Fruit fly (Drosophila melanogaster) whole organism, embryonic: ENCODE measurements around the gene Ifrd1.

Source experiments
- CG10543 ChIP-seq: fragments of 200-800 bp; sonication (Bioruptor generic); optimal IDR thresholded peaks from 3 replicates; lab custom pipeline; 2017; ENCODE audit warnings: missing biosample characterization, mild to moderate bottlenecking, missing genetic modification characterization, moderate library complexity
- CG11504 ChIP-seq: fragments of 200-800 bp; sonication (Bioruptor generic); optimal IDR thresholded peaks from 3 replicates; lab custom pipeline; 2019; ENCODE audit warnings: missing biosample characterization, mild to moderate bottlenecking, missing genetic modification characterization, moderate library complexity
- CG12391 ChIP-seq: fragments of 200-800 bp; sonication (Bioruptor generic); optimal IDR thresholded peaks from 3 replicates; lab custom pipeline; 2018; ENCODE audit warnings: missing biosample characterization, mild to moderate bottlenecking, missing genetic modification characterization, moderate library complexity
- CG12769 ChIP-seq: fragments of 200-800 bp; sonication (Bioruptor generic); optimal IDR thresholded peaks from 2 replicates; lab custom pipeline; 2019; ENCODE audit warnings: missing biosample characterization, mild to moderate bottlenecking, missing genetic modification characterization, moderate library complexity
- CG14014 ChIP-seq: fragments of 200-800 bp; sonication (Bioruptor generic); IDR thresholded peaks from 2 replicates; pipeline ENCODE4 v1.3.6; 2022; ENCODE audit warnings: missing biosample characterization, missing genetic modification characterization
- CG15011 ChIP-seq: fragments of 200-800 bp; sonication (Bioruptor generic); optimal IDR thresholded peaks from 3 replicates; lab custom pipeline; 2018; ENCODE audit warnings: missing biosample characterization, mild to moderate bottlenecking, missing genetic modification characterization
- CG16863 ChIP-seq: fragments of 200-800 bp; sonication (Bioruptor generic); optimal IDR thresholded peaks from 3 replicates; lab custom pipeline; 2016; ENCODE audit warnings: missing biosample characterization, missing genetic modification characterization
- CG17186 ChIP-seq: fragments of 200-800 bp; sonication (Bioruptor generic); optimal IDR thresholded peaks from 3 replicates; lab custom pipeline; 2017; ENCODE audit warnings: missing biosample characterization, missing genetic modification reagents, missing genetic modification characterization
- CG17361 ChIP-seq: fragments of 200-800 bp; sonication (Bioruptor generic); IDR thresholded peaks from 3 replicates; pipeline ENCODE4 v1.3.6; 2022; ENCODE audit warnings: missing biosample characterization, missing genetic modification characterization
- CG2875 ChIP-seq: fragments of 200-800 bp; sonication (Bioruptor generic); optimal IDR thresholded peaks from 2 replicates; lab custom pipeline; 2017; ENCODE audit warnings: missing biosample characterization, mild to moderate bottlenecking, missing genetic modification characterization, missing genetic modification reagents
- CG31224 ChIP-seq: fragments of 200-800 bp; sonication (Bioruptor generic); IDR thresholded peaks from 2 replicates; pipeline ENCODE4 v1.3.6; 2022; ENCODE audit warnings: missing biosample characterization, missing genetic modification characterization
- CG3995 ChIP-seq: fragments of 200-800 bp; sonication (Bioruptor generic); optimal IDR thresholded peaks from 3 replicates; lab custom pipeline; 2016; ENCODE audit warnings: missing biosample characterization, missing genetic modification characterization
- CG4820 ChIP-seq: fragments of 200-800 bp; sonication (Bioruptor generic); optimal IDR thresholded peaks from 3 replicates; lab custom pipeline; 2016; ENCODE audit warnings: missing biosample characterization, missing genetic modification characterization
- CG7271 ChIP-seq: fragments of 200-800 bp; sonication (Bioruptor generic); optimal IDR thresholded peaks from 2 replicates; lab custom pipeline; 2018; ENCODE audit warnings: missing biosample characterization, mild to moderate bottlenecking, missing genetic modification characterization, moderate library complexity
- CG7963 ChIP-seq: fragments of 200-800 bp; sonication (Bioruptor generic); IDR thresholded peaks from 3 replicates; pipeline ENCODE4 v1.3.6; 2022; ENCODE audit warnings: missing biosample characterization, missing genetic modification characterization; ENCODE audit not compliant: partially characterized antibody
- CG7987 ChIP-seq: fragments of 200-800 bp; sonication (Bioruptor generic); optimal IDR thresholded peaks from 2 replicates; lab custom pipeline; 2018; ENCODE audit warnings: missing biosample characterization, mild to moderate bottlenecking, missing genetic modification characterization, moderate library complexity
- CG8281 ChIP-seq: fragments of 200-800 bp; sonication (Bioruptor generic); optimal IDR thresholded peaks from 2 replicates; lab custom pipeline; 2018; ENCODE audit warnings: missing biosample characterization, mild to moderate bottlenecking, missing genetic modification characterization, moderate library complexity
- CG8478 ChIP-seq: fragments of >200 bp; optimal IDR thresholded peaks from 2 replicates; lab custom pipeline; 2018
- CG9876 ChIP-seq: fragments of 200-800 bp; sonication (Bioruptor generic); optimal IDR thresholded peaks from 2 replicates; lab custom pipeline; 2016; ENCODE audit warnings: missing biosample characterization, missing genetic modification characterization
- CG9932 ChIP-seq: fragments of 200-800 bp; sonication (Bioruptor generic); IDR thresholded peaks from 2 replicates; pipeline ENCODE4 v1.3.6; 2022; ENCODE audit warnings: missing biosample characterization, missing genetic modification characterization
- MTF-1 ChIP-seq: fragments of 200-800 bp; sonication (Bioruptor generic); optimal IDR thresholded peaks from 2 replicates; lab custom pipeline; 2018; ENCODE audit warnings: missing biosample characterization, mild to moderate bottlenecking, missing genetic modification characterization, borderline replicate concordance
- Max ChIP-seq: fragments of 200-800 bp; sonication (Bioruptor generic); optimal IDR thresholded peaks from 2 replicates; lab custom pipeline; 2016; ENCODE audit warnings: missing biosample characterization, mild to moderate bottlenecking, missing genetic modification characterization
- Med ChIP-seq: fragments of 200-800 bp; sonication (Bioruptor generic); peaks from one replicate; lab custom pipeline; 2016; ENCODE audit warnings: missing biosample characterization, missing genetic modification characterization, mild to moderate bottlenecking, inconsistent platforms, moderate library complexity
- Opbp ChIP-seq: fragments of 200-800 bp; sonication (Bioruptor generic); IDR thresholded peaks from 3 replicates; pipeline ENCODE4 v1.3.6; 2022; ENCODE audit warnings: missing biosample characterization, missing genetic modification characterization; ENCODE audit not compliant: partially characterized antibody
- Ravus ChIP-seq: fragments of 200-800 bp; sonication (Bioruptor generic); IDR thresholded peaks from 2 replicates; pipeline ENCODE4 v1.3.6; 2022; ENCODE audit warnings: missing biosample characterization, missing genetic modification characterization
- Sox102F ChIP-seq: fragments of 200-800 bp; sonication (Bioruptor generic); optimal IDR thresholded peaks from 2 replicates; lab custom pipeline; 2018; ENCODE audit warnings: missing biosample characterization, mild to moderate bottlenecking, missing genetic modification characterization, moderate library complexity
- amos ChIP-seq: fragments of 200-800 bp; sonication (Bioruptor generic); IDR thresholded peaks from 2 replicates; pipeline ENCODE4 v1.3.6; 2022; ENCODE audit warnings: missing biosample characterization, missing genetic modification characterization; ENCODE audit not compliant: partially characterized antibody
- ap ChIP-seq: fragments of 200-800 bp; sonication (Bioruptor generic); IDR thresholded peaks from 2 replicates; pipeline ENCODE4 v1.3.6; 2022; ENCODE audit warnings: missing biosample characterization, missing genetic modification characterization
- ase ChIP-seq: fragments of 200-800 bp; sonication (Bioruptor generic); IDR thresholded peaks from 3 replicates; pipeline ENCODE4 v1.3.6; 2022; ENCODE audit warnings: missing biosample characterization, missing genetic modification characterization
- bowl ChIP-seq: fragments of 200-800 bp; sonication (Bioruptor generic); IDR thresholded peaks from 2 replicates; pipeline ENCODE4 v1.3.6; 2022; ENCODE audit warnings: missing biosample characterization, missing genetic modification characterization
- bsh ChIP-seq, 2 experiments: fragments of 200-800 bp; sonication (Bioruptor generic); optimal IDR thresholded peaks; 2 replicates each; lab custom pipeline; 2017 to 2018; ENCODE audit warnings: mild to moderate bottlenecking in 2 of 2, missing biosample characterization in 2 of 2, missing genetic modification characterization in 2 of 2, moderate library complexity in 1 of 2
- chinmo ChIP-seq: fragments of 200-800 bp; sonication (Bioruptor generic); IDR thresholded peaks from 4 replicates; pipeline ENCODE4 v1.3.6; 2022; ENCODE audit warnings: missing biosample characterization, missing genetic modification characterization; ENCODE audit not compliant: partially characterized antibody
- dimm ChIP-seq: fragments of 200-800 bp; sonication (Bioruptor generic); IDR thresholded peaks from 2 replicates; pipeline ENCODE4 v1.3.6; 2022; ENCODE audit warnings: missing biosample characterization, missing genetic modification characterization
- ewg ChIP-seq: fragments of 200-800 bp; sonication (Bioruptor generic); optimal IDR thresholded peaks from 3 replicates; lab custom pipeline; 2017; ENCODE audit warnings: mild to moderate bottlenecking, missing biosample characterization, missing genetic modification reagents, missing genetic modification characterization
- gfzf ChIP-seq: fragments of 200-800 bp; sonication (Bioruptor generic); optimal IDR thresholded peaks from 2 replicates; lab custom pipeline; 2016; ENCODE audit warnings: missing biosample characterization, mild to moderate bottlenecking, missing genetic modification characterization, moderate library complexity
- grn ChIP-seq: fragments of 200-800 bp; sonication (Bioruptor generic); optimal IDR thresholded peaks from 3 replicates; lab custom pipeline; 2017; ENCODE audit warnings: missing biosample characterization, missing genetic modification characterization
- kni ChIP-seq: fragments of 200-800 bp; sonication (Bioruptor generic); optimal IDR thresholded peaks from 3 replicates; lab custom pipeline; 2017; ENCODE audit warnings: mild to moderate bottlenecking, missing biosample characterization, missing genetic modification reagents, missing genetic modification characterization
- lbe ChIP-seq: fragments of 200-800 bp; sonication (Bioruptor generic); optimal IDR thresholded peaks from 2 replicates; lab custom pipeline; 2016; ENCODE audit warnings: missing biosample characterization, mild to moderate bottlenecking, missing genetic modification characterization
- ranshi ChIP-seq: fragments of 200-800 bp; sonication (Bioruptor generic); IDR thresholded peaks from 2 replicates; pipeline ENCODE4 v1.3.6; 2022; ENCODE audit warnings: missing biosample characterization, missing genetic modification characterization
- row ChIP-seq: fragments of 200-800 bp; sonication (Bioruptor generic); IDR thresholded peaks from 3 replicates; pipeline ENCODE4 v1.3.6; 2022; ENCODE audit warnings: missing biosample characterization, missing genetic modification characterization
- sd ChIP-seq: fragments of 200-800 bp; sonication (Bioruptor generic); optimal IDR thresholded peaks from 3 replicates; lab custom pipeline; 2018; ENCODE audit warnings: missing biosample characterization, mild to moderate bottlenecking, missing genetic modification characterization, moderate library complexity
- sqz ChIP-seq: fragments of 200-800 bp; sonication (Bioruptor generic); optimal IDR thresholded peaks from 3 replicates; lab custom pipeline; 2018; ENCODE audit warnings: missing biosample characterization, mild to moderate bottlenecking, missing genetic modification characterization
- vvl ChIP-seq: fragments of 200-800 bp; sonication (Bioruptor generic); IDR thresholded peaks from 2 replicates; pipeline ENCODE4 v1.3.6; 2022; ENCODE audit warnings: missing biosample characterization, missing genetic modification characterization
- z ChIP-seq: fragments of 200-800 bp; sonication (Bioruptor generic); IDR thresholded peaks from 3 replicates; pipeline ENCODE4 v1.3.6; 2022; ENCODE audit warnings: missing biosample characterization, missing genetic modification characterization

Ifrd1 gene

DNA sequence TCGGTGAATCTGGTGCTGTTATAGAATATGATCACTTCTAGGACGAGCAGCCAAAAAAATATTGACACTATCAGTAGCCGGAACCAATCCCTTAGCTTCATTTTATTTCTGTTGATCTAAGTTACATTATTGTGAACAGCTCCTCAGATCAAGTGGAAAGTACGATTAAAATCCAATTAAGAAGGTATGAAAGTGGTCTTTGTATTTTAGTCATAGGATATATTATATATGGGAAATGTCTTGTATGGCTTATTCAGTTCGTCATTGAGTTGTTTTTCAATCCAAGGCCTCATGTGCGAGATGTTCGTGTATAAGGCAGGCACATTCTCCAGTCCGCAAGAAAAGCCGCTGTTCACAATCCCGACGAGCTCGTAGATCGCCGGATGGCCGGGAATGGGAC, 29.9 kb downstream of the Ifrd1 start, which contains the start of gene CG18558 (continued):
- TF ChIP-seq bsh (GFP tag; optimal IDR thresholded peaks at IDR 0.05; lab: Kevin White, UChicago) (no peak), Opbp (GFP tag; lab: Robert Waterston, UW) (no peak), Ravus (GFP tag; lab: Robert Waterston, UW) (no peak)

DNA sequence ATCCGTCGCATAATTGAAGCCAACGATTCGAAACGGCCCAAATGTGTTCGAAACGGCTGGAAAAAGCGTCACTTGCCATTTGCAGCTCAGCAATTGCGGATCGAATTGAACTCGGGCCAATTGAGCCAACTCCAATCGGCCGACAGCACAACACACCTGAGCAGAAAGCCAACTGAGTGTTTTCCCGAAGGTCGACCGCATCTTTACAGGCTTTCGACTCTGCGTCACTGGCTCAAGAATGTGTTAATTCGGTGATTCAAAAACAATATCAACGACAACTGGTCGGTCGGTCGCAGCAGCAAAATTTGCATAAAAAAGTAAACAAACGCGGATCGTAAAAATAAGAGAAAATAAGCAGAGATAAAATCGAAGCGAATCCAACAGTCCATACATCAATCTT, 34.0 kb downstream of the Ifrd1 start:
- TF ChIP-seq sd (tag; lab: Kevin White, UChicago) (peak; percentile 93), Med (peak; percentile 28), CG17186 (no peak), z (GFP tag; lab: Robert Waterston, UW) (peak; percentile 87), vvl (GFP tag; lab: Robert Waterston, UW) (peak; percentile 60), bowl (GFP tag; lab: Robert Waterston, UW) (no peak), chinmo (GFP tag; lab: Robert Waterston, UW) (peak; percentile 81; the same call in 1 of the 4 replicates)

dm6 chr2L:2839850-2840249, 34.4 kb downstream of the Ifrd1 start, which contains the start of gene CG2975:
Gene CG2975 (plus strand): TSS chr2L:2840124.
- TF ChIP-seq MTF-1 (GFP tag; lab: Kevin White, UChicago) (no peak), CG11504 (tag; lab: Kevin White, UChicago) (peak; percentile 94), CG7271 (tag; lab: Kevin White, UChicago) (no peak), CG8281 (tag; lab: Kevin White, UChicago) (no peak), row (GFP tag; lab: Robert Waterston, UW) (0 out of 3 replicates have a peak, but pooled peaks have one; percentile 24), CG4820 (no peak), CG9876 (GFP tag; lab: Kevin White, UChicago) (no peak), CG10543 (GFP tag; lab: Kevin White, UChicago) (peak; percentile 56), gfzf (GFP tag; lab: Kevin White, UChicago) (peak; percentile 31), kni (GFP tag; lab: Kevin White, UChicago) (peak; percentile 33), ranshi (GFP tag; lab: Robert Waterston, UW) (0 out of 2 replicates have a peak, but pooled peaks have one; percentile 21), dimm (no peak), CG3995 (GFP tag; lab: Kevin White, UChicago) (no peak), Max (GFP tag; lab: Kevin White, UChicago) (no peak), ase (GFP tag; lab: Robert Waterston, UW) (no peak), CG9932 (no peak), amos (GFP tag; lab: Robert Waterston, UW) (no peak), sqz (GFP tag; lab: Kevin White, UChicago) (peak; percentile 17), CG2875 (GFP tag; lab: Kevin White, UChicago) (no peak)

DNA sequence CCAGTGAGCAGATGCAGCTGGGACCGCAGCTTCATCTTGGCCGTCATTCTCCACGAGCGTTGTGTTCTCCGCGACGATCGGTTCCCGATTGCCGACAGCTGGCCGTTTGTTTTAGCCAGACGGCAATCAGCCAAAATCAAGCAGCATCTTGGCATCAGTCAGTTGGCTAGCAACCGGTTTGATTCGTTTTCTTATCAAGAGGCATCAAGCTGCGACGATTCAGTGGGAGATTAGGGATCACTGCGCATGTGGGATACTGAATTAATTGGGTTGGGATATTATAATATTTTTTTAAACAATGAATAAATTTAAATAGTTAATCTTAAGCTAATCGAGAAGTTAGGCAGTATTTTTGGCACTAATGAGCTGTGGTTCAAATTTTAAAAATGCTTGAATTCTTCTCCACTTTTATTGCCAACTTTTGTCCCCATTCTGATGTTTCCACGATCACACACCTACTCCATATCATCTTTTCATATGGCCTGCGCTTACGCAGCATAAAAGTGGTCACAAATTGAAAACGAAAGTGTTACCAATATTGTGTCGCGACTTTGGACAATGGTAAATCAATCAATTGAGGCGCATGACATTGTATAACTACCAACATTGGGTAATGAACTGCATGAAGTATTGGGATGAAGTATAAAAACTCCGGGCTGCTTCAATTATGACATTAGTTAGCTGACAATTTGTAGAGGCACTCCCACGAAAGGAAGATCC, 36.4 kb downstream of the Ifrd1 start, which contains the start of the genes CG3119 and Cpr23B:
TSS of gene CG3119 (minus strand) at position 92 of the 720 bp plus-strand sequence.
TSS of gene Cpr23B (plus strand) at position 670 of the 720 bp plus-strand sequence.
- TF ChIP-seq CG3995 (GFP tag; lab: Kevin White, UChicago) (no peak), Sox102F (GFP tag; lab: Kevin White, UChicago) (no peak), CG16863 (GFP tag; lab: Kevin White, UChicago) (no peak), CG8478 (lab: Kevin White, UChicago) (no peak), ewg (GFP tag; lab: Kevin White, UChicago) (no peak), CG17361 (GFP tag; lab: Robert Waterston, UW) (no peak), CG7963 (no peak), CG7987 (GFP tag; lab: Kevin White, UChicago) (no peak), grn (GFP tag; lab: Kevin White, UChicago) (peak; percentile 85), CG31224 (GFP tag; lab: Robert Waterston, UW) (no peak), chinmo (GFP tag; lab: Robert Waterston, UW) (peak; percentile 51; the same call in 1 of the 4 replicates), CG12769 (tag; lab: Kevin White, UChicago) (peak; percentile 79), CG15011 (no peak), CG14014 (GFP tag; lab: Robert Waterston, UW) (no peak), ap (GFP tag; lab: Robert Waterston, UW) (no peak), CG12391 (tag; lab: Kevin White, UChicago) (no peak), lbe (no peak)
